Fruit fly (Drosophila melanogaster) whole organism, prepupa: ENCODE data around the gene Prps.

Experiments
- Blimp-1 ChIP-seq: fragments of 200-800 bp; sonication (Bioruptor generic); optimal IDR thresholded peaks from 3 replicates; lab custom pipeline; 2017; ENCODE audit warnings: missing biosample characterization, missing genetic modification characterization, mild to moderate bottlenecking, moderate library complexity, missing genetic modification reagents
- CG10631 ChIP-seq: fragments of 200-800 bp; sonication (Bioruptor generic); optimal IDR thresholded peaks from 2 replicates; lab custom pipeline; 2016; ENCODE audit warnings: missing biosample characterization, missing genetic modification characterization
- CG10669 ChIP-seq: fragments of 200-800 bp; sonication (Bioruptor generic); optimal IDR thresholded peaks from 3 replicates; lab custom pipeline; 2018; ENCODE audit warnings: missing biosample characterization, mild to moderate bottlenecking, missing genetic modification characterization, moderate library complexity
- CG11762 ChIP-seq: fragments of 200-800 bp; sonication (Bioruptor generic); optimal IDR thresholded peaks from 3 replicates; lab custom pipeline; 2016; ENCODE audit warnings: missing biosample characterization, missing genetic modification characterization; ENCODE audit not compliant: insufficient read depth
- CG11902 ChIP-seq: fragments of 200-800 bp; sonication (Bioruptor generic); optimal IDR thresholded peaks from 3 replicates; lab custom pipeline; 2016; ENCODE audit warnings: missing biosample characterization, missing genetic modification characterization
- CG15336 ChIP-seq: fragments of 200-800 bp; sonication (Bioruptor generic); IDR thresholded peaks from 2 replicates; pipeline ENCODE4 v1.3.6; 2022; ENCODE audit warnings: missing biosample characterization, missing genetic modification characterization
- CG3032 ChIP-seq: fragments of 200-800 bp; optimal IDR thresholded peaks from 2 replicates; lab custom pipeline; 2019; ENCODE audit warnings: missing biosample characterization, mild to moderate bottlenecking, missing genetic modification characterization, moderate library complexity
- CG31627 ChIP-seq: fragments of 200-800 bp; sonication (Bioruptor generic); optimal IDR thresholded peaks from 3 replicates; lab custom pipeline; 2016; ENCODE audit warnings: missing biosample characterization, missing genetic modification characterization
- CG32006 ChIP-seq: fragments of 200-800 bp; sonication (Bioruptor generic); optimal IDR thresholded peaks from 3 replicates; lab custom pipeline; 2017; ENCODE audit warnings: missing biosample characterization, mild to moderate bottlenecking, missing genetic modification characterization
- CG34406 ChIP-seq: fragments of 200-800 bp; sonication (Bioruptor generic); optimal IDR thresholded peaks from 3 replicates; lab custom pipeline; 2016; ENCODE audit warnings: missing biosample characterization, missing genetic modification characterization
- CG4318 ChIP-seq: fragments of 200-800 bp; sonication (Bioruptor generic); optimal IDR thresholded peaks from 3 replicates; lab custom pipeline; 2017; ENCODE audit warnings: missing biosample characterization, mild to moderate bottlenecking, missing genetic modification characterization
- CG6163 ChIP-seq: fragments of 200-800 bp; sonication (Bioruptor generic); IDR thresholded peaks from 3 replicates; pipeline ENCODE4 v1.3.6; 2022; ENCODE audit warnings: missing biosample characterization, missing genetic modification characterization
- CG6276 ChIP-seq: fragments of 200-800 bp; sonication (Bioruptor generic); optimal IDR thresholded peaks from 2 replicates; lab custom pipeline; 2017; ENCODE audit warnings: missing biosample characterization, mild to moderate bottlenecking, missing genetic modification characterization
- CG6808 ChIP-seq: fragments of 200-800 bp; sonication (Bioruptor generic); optimal IDR thresholded peaks from 3 replicates; lab custom pipeline; 2017; ENCODE audit warnings: missing biosample characterization, missing genetic modification characterization, mild to moderate bottlenecking, moderate library complexity, missing genetic modification reagents
- CG7368 ChIP-seq: fragments of 200-800 bp; sonication (Bioruptor generic); optimal IDR thresholded peaks from 3 replicates; lab custom pipeline; 2016; ENCODE audit warnings: missing biosample characterization, missing genetic modification characterization
- CG8319 ChIP-seq: fragments of 200-800 bp; sonication (Bioruptor generic); optimal IDR thresholded peaks from 3 replicates; lab custom pipeline; 2016; ENCODE audit warnings: missing biosample characterization, missing genetic modification characterization
- Eip75B ChIP-seq: fragments of 200-800 bp; sonication (Bioruptor generic); optimal IDR thresholded peaks from 3 replicates; lab custom pipeline; 2016; ENCODE audit warnings: missing biosample characterization, missing genetic modification characterization
- Eip78C ChIP-seq: fragments of 200-800 bp; sonication (Bioruptor generic); peaks from one replicate; lab custom pipeline; 2016; ENCODE audit warnings: missing biosample characterization, missing genetic modification characterization
- Eip93F ChIP-seq: fragments of 200-800 bp; sonication (Bioruptor generic); optimal IDR thresholded peaks from 2 replicates; lab custom pipeline; 2016; ENCODE audit warnings: missing biosample characterization, mild to moderate bottlenecking, missing genetic modification characterization
- Ets21C ChIP-seq: fragments of 200-800 bp; sonication (Bioruptor generic); optimal IDR thresholded peaks from 3 replicates; lab custom pipeline; 2016; ENCODE audit warnings: missing biosample characterization, missing genetic modification characterization
- Ets96B ChIP-seq: fragments of 200-800 bp; optimal IDR thresholded peaks from 2 replicates; lab custom pipeline; 2019; ENCODE audit warnings: missing biosample characterization, mild to moderate bottlenecking, missing genetic modification characterization, moderate library complexity
- Hr38 ChIP-seq: sonication (Bioruptor generic); optimal IDR thresholded peaks from 2 replicates; lab custom pipeline; 2016; ENCODE audit warnings: missing biosample characterization, missing genetic modification characterization
- Hr39 ChIP-seq: fragments of 200-800 bp; sonication (Bioruptor generic); optimal IDR thresholded peaks from 2 replicates; lab custom pipeline; 2016; ENCODE audit warnings: missing biosample characterization, missing genetic modification characterization
- Hr4 ChIP-seq: fragments of 200-800 bp; sonication (Bioruptor generic); optimal IDR thresholded peaks from 3 replicates; lab custom pipeline; 2016; ENCODE audit warnings: missing biosample characterization, missing genetic modification characterization
- Lpt ChIP-seq: fragments of 200-800 bp; sonication (Bioruptor generic); optimal IDR thresholded peaks from 3 replicates; lab custom pipeline; 2016; ENCODE audit warnings: missing biosample characterization, missing genetic modification characterization
- Met ChIP-seq: fragments of 200-800 bp; sonication (Bioruptor generic); optimal IDR thresholded peaks from 3 replicates; lab custom pipeline; 2016; ENCODE audit warnings: missing biosample characterization, missing genetic modification characterization
- Smox ChIP-seq: fragments of 200-800 bp; sonication (Bioruptor generic); optimal IDR thresholded peaks from 3 replicates; lab custom pipeline; 2016; ENCODE audit warnings: missing biosample characterization, missing genetic modification characterization
- Sox102F ChIP-seq: fragments of 200-800 bp; sonication (Bioruptor generic); optimal IDR thresholded peaks from 2 replicates; lab custom pipeline; 2016; ENCODE audit warnings: missing biosample characterization, mild to moderate bottlenecking, missing genetic modification characterization
- Sox14 ChIP-seq: fragments of 200-800 bp; sonication (Bioruptor generic); optimal IDR thresholded peaks from 3 replicates; lab custom pipeline; 2016; ENCODE audit warnings: missing biosample characterization, missing genetic modification characterization
- achi ChIP-seq: fragments of 200-800 bp; sonication (Bioruptor generic); optimal IDR thresholded peaks from 3 replicates; lab custom pipeline; 2016; ENCODE audit warnings: missing biosample characterization, missing genetic modification characterization
- acj6 ChIP-seq: fragments of 200-800 bp; sonication (Bioruptor generic); optimal IDR thresholded peaks from 3 replicates; lab custom pipeline; 2016; ENCODE audit warnings: missing biosample characterization, missing genetic modification characterization
- cyc ChIP-seq: fragments of 200-800 bp; sonication (Bioruptor generic); optimal IDR thresholded peaks from 3 replicates; lab custom pipeline; 2016; ENCODE audit warnings: missing biosample characterization, missing genetic modification characterization
- dac ChIP-seq: fragments of 200-800 bp; sonication (Bioruptor generic); optimal IDR thresholded peaks from 2 replicates; lab custom pipeline; 2017; ENCODE audit warnings: missing biosample characterization, mild to moderate bottlenecking, missing genetic modification characterization
- dsx ChIP-seq: fragments of 200-800 bp; optimal IDR thresholded peaks from 3 replicates; lab custom pipeline; 2019; ENCODE audit warnings: missing biosample characterization, mild to moderate bottlenecking, missing genetic modification characterization, moderate library complexity; ENCODE audit not compliant: poor library complexity, severe bottlenecking
- eg ChIP-seq: fragments of 200-800 bp; sonication (Bioruptor generic); IDR thresholded peaks from 3 replicates; pipeline ENCODE4 v1.3.6; 2022; ENCODE audit warnings: missing biosample characterization, missing genetic modification characterization
- esn ChIP-seq: fragments of 200-800 bp; sonication (Bioruptor generic); optimal IDR thresholded peaks from 2 replicates; lab custom pipeline; 2016; ENCODE audit warnings: missing biosample characterization, mild to moderate bottlenecking, missing genetic modification characterization, moderate library complexity
- fd85E ChIP-seq: fragments of 200-800 bp; sonication (Bioruptor generic); optimal IDR thresholded peaks from 3 replicates; lab custom pipeline; 2016; ENCODE audit warnings: missing biosample characterization, missing genetic modification characterization
- fkh ChIP-seq: fragments of 200-800 bp; sonication (Bioruptor generic); optimal IDR thresholded peaks from 3 replicates; lab custom pipeline; 2017; ENCODE audit warnings: missing biosample characterization, mild to moderate bottlenecking, missing genetic modification characterization, moderate library complexity
- lz ChIP-seq: fragments of 200-800 bp; sonication (Bioruptor generic); optimal IDR thresholded peaks from 3 replicates; lab custom pipeline; 2016; ENCODE audit warnings: missing biosample characterization, missing genetic modification characterization
- net ChIP-seq: fragments of 200-800 bp; sonication (Bioruptor generic); optimal IDR thresholded peaks from 3 replicates; lab custom pipeline; 2016; ENCODE audit warnings: missing biosample characterization, missing genetic modification characterization
- pdm3 ChIP-seq: fragments of 200-800 bp; sonication (Bioruptor generic); optimal IDR thresholded peaks from 3 replicates; lab custom pipeline; 2016; ENCODE audit warnings: missing biosample characterization, missing genetic modification characterization
- spab ChIP-seq: fragments of 200-800 bp; sonication (Bioruptor generic); optimal IDR thresholded peaks from 2 replicates; lab custom pipeline; 2017; ENCODE audit warnings: missing biosample characterization, mild to moderate bottlenecking, missing genetic modification characterization, missing genetic modification reagents
- svp ChIP-seq: fragments of 200-800 bp; sonication (Bioruptor generic); peaks from one replicate; lab custom pipeline; 2016; ENCODE audit warnings: missing biosample characterization, missing genetic modification characterization
- topi ChIP-seq: fragments of 200-800 bp; sonication (Bioruptor generic); optimal IDR thresholded peaks from 3 replicates; lab custom pipeline; 2016; ENCODE audit warnings: missing biosample characterization, missing genetic modification characterization
- vri ChIP-seq: fragments of 200-800 bp; sonication (Bioruptor generic); optimal IDR thresholded peaks from 3 replicates; lab custom pipeline; 2016; ENCODE audit warnings: missing biosample characterization, mild to moderate bottlenecking, missing genetic modification characterization

The Prps gene

DNA sequence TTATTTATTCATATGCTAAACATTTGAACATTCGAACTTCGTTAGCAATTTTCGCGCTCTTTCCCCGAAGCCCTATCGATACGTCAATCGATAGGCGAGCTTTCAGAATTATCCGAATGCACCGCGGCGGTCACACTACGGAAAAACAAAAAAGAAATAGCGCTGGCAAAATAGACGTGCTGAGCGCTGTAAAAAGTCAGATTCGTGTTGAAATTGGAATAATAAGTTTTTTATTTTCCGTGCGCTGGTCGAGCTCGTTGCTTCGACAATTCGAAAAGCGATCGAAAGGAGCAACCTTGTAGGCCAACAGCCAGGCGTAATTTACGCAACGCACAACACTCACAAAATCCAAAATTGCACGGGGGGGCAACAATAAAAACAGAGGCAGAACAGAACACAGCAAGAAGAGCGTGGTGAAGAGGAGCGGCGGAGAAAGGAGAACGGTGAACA, 1.7 kb upstream of the Prps start, which contains the start of gene Ubc4 (continued):
- TF ChIP-seq dsx (GFP tag; lab: Kevin White, UChicago) (no peak), Met (GFP tag; lab: Kevin White, UChicago) (no peak), CG7368 (GFP tag; lab: Kevin White, UChicago) (peak; percentile 21), Sox14 (peak; percentile 70), Sox102F (GFP tag; lab: Kevin White, UChicago) (no peak), Hr39 (GFP tag; lab: Kevin White, UChicago) (no peak), CG34406 (GFP tag; lab: Kevin White, UChicago) (no peak), Hr38 (GFP tag; lab: Kevin White, UChicago) (no peak), achi (GFP tag; lab: Kevin White, UChicago) (no peak), CG6163 (GFP tag; lab: Robert Waterston, UW) (0 out of 3 replicates have a peak, but pooled peaks have one; percentile 39), Blimp-1 (GFP tag; lab: Kevin White, UChicago) (no peak), CG31627 (GFP tag; lab: Kevin White, UChicago) (peak; percentile 14), CG3032 (tag; lab: Kevin White, UChicago) (peak; percentile 34), CG8319 (no peak), CG6808 (GFP tag; lab: Kevin White, UChicago) (no peak), eg (GFP tag; lab: Robert Waterston, UW) (no peak), Lpt (GFP tag; lab: Kevin White, UChicago) (no peak)

DNA sequence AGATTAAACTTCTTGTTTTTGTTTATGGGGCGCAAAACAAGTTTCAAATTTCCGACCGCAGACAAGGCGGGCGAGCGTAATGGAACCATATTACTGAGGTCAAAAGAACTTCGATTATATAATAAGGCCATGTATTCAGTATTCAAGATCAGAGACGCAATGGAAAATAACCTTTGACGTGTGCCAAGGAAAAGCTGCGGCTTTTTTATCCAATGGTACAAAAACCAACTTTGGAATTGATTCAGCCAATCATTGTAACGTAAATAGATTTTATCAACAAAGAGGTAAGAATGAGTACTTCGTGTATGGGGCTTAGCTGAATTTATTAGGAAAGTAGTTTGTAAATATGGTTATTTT, 1.0 kb upstream of the Prps start:
- TF ChIP-seq Sox14 (no peak), esn (GFP tag; lab: Kevin White, UChicago) (no peak), CG3032 (tag; lab: Kevin White, UChicago) (no peak), CG11762 (no peak), Smox (no peak), CG11902 (GFP tag; lab: Kevin White, UChicago) (no peak), CG15336 (GFP tag; lab: Robert Waterston, UW) (no peak), CG6808 (GFP tag; lab: Kevin White, UChicago) (no peak), Eip78C (GFP tag; lab: Kevin White, UChicago) (no peak), Lpt (GFP tag; lab: Kevin White, UChicago) (no peak), lz (GFP tag; lab: Kevin White, UChicago) (no peak)

DNA sequence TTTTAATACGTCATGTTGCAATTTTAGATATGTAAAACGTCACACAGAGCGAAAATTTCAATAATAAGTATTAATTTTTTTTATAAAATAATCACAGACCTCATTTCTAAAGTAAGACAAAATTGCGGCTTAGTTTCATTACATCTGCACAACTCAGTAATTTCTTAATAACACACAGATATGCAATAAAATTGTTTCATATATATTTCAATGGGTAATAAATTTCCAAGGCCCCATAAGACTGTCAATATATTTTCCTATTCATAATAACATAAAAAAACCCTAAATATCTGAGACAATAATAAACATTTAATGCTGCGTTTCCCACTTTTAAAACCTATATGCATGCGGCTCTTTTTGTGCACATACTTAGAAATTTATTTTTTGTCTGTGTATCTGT, 853 bp downstream of the Prps start:
- TF ChIP-seq cyc (GFP tag; lab: Kevin White, UChicago), result no peak
- TF ChIP-seq CG4318 (GFP tag; lab: Kevin White, UChicago), result peak; percentile 30
- TF ChIP-seq spab (GFP tag; lab: Kevin White, UChicago), result peak; percentile 20
- TF ChIP-seq Eip75B (GFP tag; lab: Kevin White, UChicago), result peak; percentile 21
- TF ChIP-seq acj6 (GFP tag; lab: Kevin White, UChicago), result peak; percentile 47
- TF ChIP-seq CG6163 (GFP tag; lab: Robert Waterston, UW), result 0 out of 3 replicates have a peak, but pooled peaks have one; percentile 32
- TF ChIP-seq esn (GFP tag; lab: Kevin White, UChicago), result peak; percentile 59
- no peak for TF ChIP-seq Ets21C (GFP tag; lab: Kevin White, UChicago)
- peak; percentile 12 for TF ChIP-seq dsx (GFP tag; lab: Kevin White, UChicago)
- peak; percentile 18 for TF ChIP-seq CG8319
- peak; percentile 28; the same call in 1 of the 3 replicates for TF ChIP-seq eg (GFP tag; lab: Robert Waterston, UW)
- peak; percentile 16 for TF ChIP-seq Sox14
- TF ChIP-seq CG10631 (GFP tag; lab: Kevin White, UChicago), result peak; percentile 47
- TF ChIP-seq Eip93F (GFP tag; lab: Kevin White, UChicago), result no peak
- no peak for TF ChIP-seq topi
- peak; percentile 33 for TF ChIP-seq CG34406 (GFP tag; lab: Kevin White, UChicago)
- TF ChIP-seq Met (GFP tag; lab: Kevin White, UChicago), result peak; percentile 54
- TF ChIP-seq lz (GFP tag; lab: Kevin White, UChicago), result peak; percentile 39
- peak; percentile 18 for TF ChIP-seq Smox
- peak; percentile 22 for TF ChIP-seq CG6276
- no peak for TF ChIP-seq fkh (GFP tag; lab: Kevin White, UChicago)
- no peak for TF ChIP-seq dac (GFP tag; lab: Kevin White, UChicago)
- peak; percentile 75 for TF ChIP-seq svp (GFP tag; lab: Kevin White, UChicago)
- peak; percentile 18 for TF ChIP-seq net (GFP tag; lab: Kevin White, UChicago)
- TF ChIP-seq CG7368 (GFP tag; lab: Kevin White, UChicago), result no peak
- TF ChIP-seq Hr38 (GFP tag; lab: Kevin White, UChicago), result no peak
- no peak for TF ChIP-seq vri (GFP tag; lab: Kevin White, UChicago)
- TF ChIP-seq CG15336 (GFP tag; lab: Robert Waterston, UW), result peak; percentile 34
- no peak for TF ChIP-seq CG10669 (GFP tag; lab: Kevin White, UChicago)
- no peak for TF ChIP-seq fd85E (GFP tag; lab: Kevin White, UChicago)
- peak; percentile 77 for TF ChIP-seq Eip78C (GFP tag; lab: Kevin White, UChicago)
- TF ChIP-seq Hr4 (GFP tag; lab: Kevin White, UChicago), result peak; percentile 71
- peak; percentile 21 for TF ChIP-seq Ets96B (tag; lab: Kevin White, UChicago)
- peak; percentile 16 for TF ChIP-seq pdm3 (GFP tag; lab: Kevin White, UChicago)
- peak; percentile 72 for TF ChIP-seq CG32006 (GFP tag; lab: Kevin White, UChicago)
